Worm (Caenorhabditis elegans): Measurements from ENCODE around the gene col-114.
"Not testable (repeated sequence)": the region's sequence is repeated elsewhere in the genome, so short reads cannot be mapped to it uniquely, and the experiment has no call there.

ce11 chrIV:7247243-7247642, 790 bp upstream of the col-114 start, which contains the start of gene D2024.1:
- TF ChIP-seq elt-2, egl-27, ztf-11 (tag; optimal IDR thresholded peaks at IDR 0.05): not testable (repeated sequence)
